Worm (Caenorhabditis elegans): ENCODE measurements around the gene efhd-1.

Gene efhd-1

ce11 chrII:14237245-14237806 is 58.7 kb downstream of the efhd-1 start:
- no peak for TF ChIP-seq unc-62 (GFP tag; optimal IDR thresholded peaks at IDR 0.05)
